Fruit fly (Drosophila melanogaster) S2 (cell line): Measurements from ENCODE around the gene CG13694.

Source experiments
- CG8478 ChIP-seq: fragments of >200 bp; optimal IDR thresholded peaks from 2 replicates; lab custom pipeline; 2018
- CTCF ChIP-seq, 2 experiments: fragments of >200 bp; optimal IDR thresholded peaks; 2 replicates each; lab custom pipeline; 2018

DNA sequence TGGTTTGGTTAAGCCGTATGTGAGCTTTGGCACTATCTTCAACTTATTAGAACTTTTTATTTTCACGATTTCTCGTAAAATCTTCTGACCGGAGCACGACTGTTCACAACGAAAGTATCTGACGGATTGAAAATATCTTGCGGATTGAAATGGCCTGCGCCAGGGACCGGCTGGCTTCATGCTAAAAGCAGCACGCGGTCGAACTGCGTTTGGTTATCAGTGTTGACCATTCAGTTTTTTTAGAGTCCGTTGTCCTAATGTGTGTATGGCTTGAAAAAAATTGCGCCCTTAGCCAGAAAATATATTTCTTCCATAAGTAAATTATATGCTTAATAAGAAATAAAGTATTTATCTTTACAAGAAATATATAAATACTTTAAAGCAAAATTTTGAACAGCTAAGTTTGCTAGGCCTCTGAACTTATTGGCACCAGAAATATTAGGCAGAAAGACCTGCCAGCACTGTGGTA lies 29.0 kb downstream of the CG13694 start, which contains the start of gene net:
- no peak for TF ChIP-seq CG8478 (lab: Kevin White, UChicago)
- no peak for TF ChIP-seq CTCF (optimal IDR thresholded peaks at IDR 0.05; lab: Kevin White, UChicago)
